Worm (Caenorhabditis elegans): ENCODE data around the gene pmp-2.

pmp-2 gene

ce11 chrII:6858201-6858600, 29.4 kb downstream of the pmp-2 start, which contains the start of gene dnj-5:
Gene dnj-5, minus strand, starts transcription at chrII:6858301.
- TF ChIP-seq blmp-1 (tag; optimal IDR thresholded peaks at IDR 0.05) (peak; percentile 87), sup-37 (GFP tag; optimal IDR thresholded peaks at IDR 0.05) (no peak), efl-1 (optimal IDR thresholded peaks at IDR 0.05) (no peak), efl-1 (GFP tag; optimal IDR thresholded peaks at IDR 0.05 in 1 of 2) (peak in 1 of 2 experiments; percentile 27), mdl-1 (tag; optimal IDR thresholded peaks at IDR 0.05) (no peak), ceh-82 (tag; optimal IDR thresholded peaks at IDR 0.05) (no peak), nhr-28 (tag; optimal IDR thresholded peaks at IDR 0.05) (no peak), tlp-1 (tag; optimal IDR thresholded peaks at IDR 0.05) (no peak), egl-27 (tag; optimal IDR thresholded peaks at IDR 0.05) (no peak)

- peak; percentile 44 for TF ChIP-seq unc-86 (tag; optimal IDR thresholded peaks at IDR 0.05)
- TF ChIP-seq jun-1 (tag; optimal IDR thresholded peaks at IDR 0.05), result peak; percentile 65
- TF ChIP-seq pax-3 (tag; optimal IDR thresholded peaks at IDR 0.05), result no peak
- no peak for TF ChIP-seq fkh-4 (tag; optimal IDR thresholded peaks at IDR 0.05; ENCODE audit: borderline replicate concordance)
- no peak for TF ChIP-seq nhr-11 (tag; optimal IDR thresholded peaks at IDR 0.05)
- TF ChIP-seq snu-23 (GFP tag; optimal IDR thresholded peaks at IDR 0.05), result peak; percentile 85
- TF ChIP-seq hlh-17 (GFP tag; optimal IDR thresholded peaks at IDR 0.05; ENCODE audit: borderline replicate concordance), result no peak
- TF ChIP-seq ets-5 (GFP tag; IDR thresholded peaks at IDR 0.05), result no peak
- peak; percentile 79 for TF ChIP-seq nhr-71 (tag; optimal IDR thresholded peaks at IDR 0.05)
- TF ChIP-seq nhr-77 (tag; optimal IDR thresholded peaks at IDR 0.05), result peak; percentile 75
- no peak for TF ChIP-seq egl-13 (tag; optimal IDR thresholded peaks at IDR 0.05)
- no peak for TF ChIP-seq nhr-85 (tag)
- TF ChIP-seq mdl-1 (tag; optimal IDR thresholded peaks at IDR 0.05), result peak in 1 of 2 experiments; percentile 75
- TF ChIP-seq elt-3 (tag; optimal IDR thresholded peaks at IDR 0.05), result no peak
- TF ChIP-seq nhr-19 (GFP tag; conservative IDR thresholded peaks at IDR 0.05), result peak; percentile 79
- no peak for TF ChIP-seq ceh-8 (GFP tag; optimal IDR thresholded peaks at IDR 0.05)
- TF ChIP-seq nhr-20 (tag; optimal IDR thresholded peaks at IDR 0.05), result peak; percentile 79
- TF ChIP-seq blmp-1 (tag; optimal IDR thresholded peaks at IDR 0.05), result peak; percentile 18
- TF ChIP-seq sptf-1 (tag; optimal IDR thresholded peaks at IDR 0.05), result no peak
- peak; percentile 18 for TF ChIP-seq aly-2 (tag; optimal IDR thresholded peaks at IDR 0.05)
- peak; percentile 44 for TF ChIP-seq fos-1 (tag; optimal IDR thresholded peaks at IDR 0.05)
- no peak for TF ChIP-seq C34B4.2 (tag; optimal IDR thresholded peaks at IDR 0.05)
- no peak for TF ChIP-seq lin-15B (tag; optimal IDR thresholded peaks at IDR 0.05)
- no peak for TF ChIP-seq zip-4 (GFP tag; optimal IDR thresholded peaks at IDR 0.05)
- peak; percentile 44 to 75 for TF ChIP-seq lsy-2 (tag; optimal IDR thresholded peaks at IDR 0.05)
- TF ChIP-seq tlp-1 (tag; optimal IDR thresholded peaks at IDR 0.05), result no peak
- TF ChIP-seq ceh-82 (tag; optimal IDR thresholded peaks at IDR 0.05), result peak; percentile 58 to 82 (median 69)
- peak; percentile 44 for TF ChIP-seq snpc-4 (tag; optimal IDR thresholded peaks at IDR 0.05)
- peak; percentile 32 for TF ChIP-seq sox-4 (tag; optimal IDR thresholded peaks at IDR 0.05)
- TF ChIP-seq nhr-84 (tag; optimal IDR thresholded peaks at IDR 0.05), result no peak
- TF ChIP-seq hpl-2 (GFP tag; optimal IDR thresholded peaks at IDR 0.05), result no peak
- no peak for TF ChIP-seq ceh-63 (GFP tag; optimal IDR thresholded peaks at IDR 0.05)
- peak; percentile 65 for TF ChIP-seq tbx-2 (tag; optimal IDR thresholded peaks at IDR 0.05)
- TF ChIP-seq dpl-1 (GFP tag; optimal IDR thresholded peaks at IDR 0.05), result peak in 2 of 3 experiments; percentile 36 to 47
- TF ChIP-seq lin-39 (tag; optimal IDR thresholded peaks at IDR 0.05), result no peak
- TF ChIP-seq xbp-1 (tag; optimal IDR thresholded peaks at IDR 0.05), result peak; percentile 54
- peak; percentile 63 for TF ChIP-seq ceh-88 (GFP tag; IDR thresholded peaks at IDR 0.05)
- TF ChIP-seq isw-1 (GFP tag; IDR thresholded peaks at IDR 0.05), result peak; percentile 57
- peak; percentile 82 for TF ChIP-seq rnt-1 (tag; optimal IDR thresholded peaks at IDR 0.05)
- no peak for TF ChIP-seq F16B12.6 (tag; optimal IDR thresholded peaks at IDR 0.05)
- TF ChIP-seq efl-1 (optimal IDR thresholded peaks at IDR 0.05), result peak; percentile 51 to 57
- TF ChIP-seq efl-1 (GFP tag; optimal IDR thresholded peaks at IDR 0.05 in 1 of 2), result peak; percentile 25 to 57
- no peak for TF ChIP-seq nhr-76 (tag; optimal IDR thresholded peaks at IDR 0.05)
- peak; percentile 20 for TF ChIP-seq lir-3 (tag; optimal IDR thresholded peaks at IDR 0.05; ENCODE audit: poor library complexity)
- peak; percentile 61 for TF ChIP-seq mab-9 (GFP tag; IDR thresholded peaks at IDR 0.05)
- no peak for TF ChIP-seq nhr-12 (tag; optimal IDR thresholded peaks at IDR 0.05)
- TF ChIP-seq pqm-1 (tag; optimal IDR thresholded peaks at IDR 0.05), result no peak
- peak; percentile 67 for TF ChIP-seq swsn-7 (tag; optimal IDR thresholded peaks at IDR 0.05)
Observed at ce11 chrII:6853059-6853466, 34.5 kb downstream of the pmp-2 start.
